Fruit fly (Drosophila melanogaster): Measurements from ENCODE around the gene CG11151.

The CG11151 gene

dm6 chrX:13756776-13757312 is 17.3 kb downstream of the CG11151 start, which contains the start of the genes CG32625 and Rtc1 (continued):
- TF ChIP-seq dmrt11E (tag; optimal IDR thresholded peaks at IDR 0.05) (peak; percentile 35), CG7271 (tag; optimal IDR thresholded peaks at IDR 0.05) (no peak), zfh1 (GFP tag; IDR thresholded peaks at IDR 0.05) (peak; percentile 62; the same call in 2 of the 3 replicates), Atf3 (GFP tag; optimal IDR thresholded peaks at IDR 0.05) (no peak), CG16863 (GFP tag; optimal IDR thresholded peaks at IDR 0.05) (no peak), TFAM (GFP tag; optimal IDR thresholded peaks at IDR 0.05) (no peak), CG31224 (GFP tag; IDR thresholded peaks at IDR 0.05) (no peak), CG30431 (GFP tag; optimal IDR thresholded peaks at IDR 0.05) (no peak), Ptx1 (GFP tag; IDR thresholded peaks at IDR 0.05) (peak; percentile 42), CG17361 (GFP tag; IDR thresholded peaks at IDR 0.05) (peak; percentile 64), CG1792 (GFP tag; optimal IDR thresholded peaks at IDR 0.05) (no peak), E2f2 (GFP tag; IDR thresholded peaks at IDR 0.05) (peak; percentile 61), MTF-1 (GFP tag; optimal IDR thresholded peaks at IDR 0.05; ENCODE audit: borderline replicate concordance) (no peak), CG13424 (tag; optimal IDR thresholded peaks at IDR 0.05) (peak; percentile 60), Eip74EF (GFP tag; optimal IDR thresholded peaks at IDR 0.05) (no peak), trem (tag; optimal IDR thresholded peaks at IDR 0.05) (peak; percentile 97), Optix (GFP tag; IDR thresholded peaks at IDR 0.05) (no peak), bbx (GFP tag; IDR thresholded peaks at IDR 0.05; ENCODE audit: partially characterized antibody) (peak; percentile 45), h (optimal IDR thresholded peaks at IDR 0.05) (no peak), Ets97D (GFP tag; optimal IDR thresholded peaks at IDR 0.05) (peak; percentile 40), CG17612 (GFP tag; IDR thresholded peaks at IDR 0.05) (no peak), ham (GFP tag; IDR thresholded peaks at IDR 0.05) (no peak), chif (GFP tag; optimal IDR thresholded peaks at IDR 0.05) (no peak), ssp (GFP tag; IDR thresholded peaks at IDR 0.05) (no peak), BEAF-32 (GFP tag; optimal IDR thresholded peaks at IDR 0.05) (peak; percentile 60), CG3847 (GFP tag; IDR thresholded peaks at IDR 0.05) (peak; percentile 70), CG3995 (GFP tag; optimal IDR thresholded peaks at IDR 0.05) (no peak), vnd (GFP tag; IDR thresholded peaks at IDR 0.05; ENCODE audit: partially characterized antibody) (0 out of 3 replicates have a peak, but pooled peaks have one; percentile 12), stc (GFP tag; IDR thresholded peaks at IDR 0.05) (no peak), exex (tag; optimal IDR thresholded peaks at IDR 0.05) (peak; percentile 24), ci (GFP tag; IDR thresholded peaks at IDR 0.05) (peak; percentile 73; the same call in 2 of the 3 replicates), CG14014 (GFP tag; IDR thresholded peaks at IDR 0.05) (peak; percentile 36; the same call in 1 of the 2 replicates), CG2129 (GFP tag; IDR thresholded peaks at IDR 0.05; ENCODE audit: partially characterized antibody) (0 out of 2 replicates have a peak, but pooled peaks have one; percentile 20), CG12299 (tag; optimal IDR thresholded peaks at IDR 0.05) (peak; percentile 58), CG4404 (GFP tag; IDR thresholded peaks at IDR 0.05) (no peak), CG8478 (optimal IDR thresholded peaks at IDR 0.05) (no peak), z (GFP tag; IDR thresholded peaks at IDR 0.05) (no peak), CG18599 (GFP tag; optimal IDR thresholded peaks at IDR 0.05) (peak; percentile 54), HLHmδ (GFP tag; optimal IDR thresholded peaks at IDR 0.05) (no peak), CG3065 (GFP tag; optimal IDR thresholded peaks at IDR 0.05) (no peak), CG1603 (tag; optimal IDR thresholded peaks at IDR 0.05) (peak; percentile 38), CG11247 (GFP tag; IDR thresholded peaks at IDR 0.05) (no peak), psq (GFP tag; optimal IDR thresholded peaks at IDR 0.05) (no peak), CG6683 (GFP tag; optimal IDR thresholded peaks at IDR 0.05) (peak; percentile 1), chm (GFP tag; IDR thresholded peaks at IDR 0.05) (0 out of 2 replicates have a peak, but pooled peaks have one; percentile 24), CG11723 (GFP tag; optimal IDR thresholded peaks at IDR 0.05) (no peak), Aef1 (GFP tag; IDR thresholded peaks at IDR 0.05) (peak; percentile 42; the same call in 1 of the 3 replicates), ems (GFP tag; optimal IDR thresholded peaks at IDR 0.05) (no peak), cas (GFP tag; IDR thresholded peaks at IDR 0.05) (no peak), ab (GFP tag; optimal IDR thresholded peaks at IDR 0.05) (no peak), CG43689 (GFP tag; IDR thresholded peaks at IDR 0.05) (no peak)
